Fruit fly (Drosophila melanogaster) whole organism, embryonic: ENCODE results near the gene CG33108.

Experiments
- Atf6 ChIP-seq: fragments of 200-800 bp; sonication (Bioruptor generic); IDR thresholded peaks from 2 replicates; pipeline ENCODE4 v1.3.6; 2022; ENCODE audit warnings: missing biosample characterization, missing genetic modification characterization
- CG12942 ChIP-seq: fragments of 200-800 bp; sonication (Bioruptor generic); optimal IDR thresholded peaks from 3 replicates; lab custom pipeline; 2016; ENCODE audit warnings: missing biosample characterization, missing genetic modification characterization
- CG13287 ChIP-seq: fragments of 200-800 bp; sonication (Bioruptor generic); IDR thresholded peaks from 2 replicates; pipeline ENCODE4 v1.3.6; 2022; ENCODE audit warnings: missing biosample characterization, missing genetic modification characterization; ENCODE audit not compliant: partially characterized antibody
- CG32767 ChIP-seq: fragments of 200-800 bp; sonication (Bioruptor generic); IDR thresholded peaks from 2 replicates; pipeline ENCODE4 v1.3.6; 2022; ENCODE audit warnings: missing biosample characterization, missing genetic modification characterization
- D ChIP-seq, 2 experiments: fragments of 200-800 bp in 1 of 2; fragments of >200 bp in 1 of 2; sonication (Bioruptor generic) in 1 of 2; optimal IDR thresholded peaks; 2 replicates in 1 of 2; 3 replicates in 1 of 2; lab custom pipeline; 2017; ENCODE audit warnings: mild to moderate bottlenecking in 1 of 2, missing biosample characterization in 1 of 2, missing genetic modification characterization in 1 of 2, missing genetic modification reagents in 1 of 2
- Dfd ChIP-seq, 2 experiments: fragments of >200 bp; optimal IDR thresholded peaks; 2 replicates each; lab custom pipeline; 2017; ENCODE audit warnings: missing biosample characterization in 2 of 2, missing genetic modification characterization in 2 of 2
- Elba2 ChIP-seq: fragments of 200-800 bp; sonication (Bioruptor generic); optimal IDR thresholded peaks from 3 replicates; lab custom pipeline; 2016; ENCODE audit warnings: missing biosample characterization, missing genetic modification characterization
- Usf ChIP-seq: fragments of 200-800 bp; sonication (Bioruptor generic); optimal IDR thresholded peaks from 2 replicates; lab custom pipeline; 2017; ENCODE audit warnings: missing genotype, missing biosample characterization, missing genetic modification characterization

DNA sequence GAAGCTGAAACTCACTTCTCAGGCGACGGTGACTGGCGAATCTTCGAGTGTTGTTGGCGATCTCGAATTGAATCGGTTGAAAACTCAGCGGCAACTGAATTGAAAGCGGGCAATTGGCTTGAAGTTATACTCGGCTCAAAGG lies 47.3 kb upstream of the CG33108 start, which contains the start of gene CG12268:
- TF ChIP-seq D (optimal IDR thresholded peaks at IDR 0.05; lab: Kevin White, UChicago) (no peak), D (GFP tag; optimal IDR thresholded peaks at IDR 0.05; lab: Kevin White, UChicago) (no peak), Dfd (GFP tag; optimal IDR thresholded peaks at IDR 0.05; lab: Kevin White, UChicago) (no peak), Elba2 (GFP tag; lab: Kevin White, UChicago) (no peak), Usf (GFP tag; lab: Kevin White, UChicago) (no peak), CG13287 (GFP tag; lab: Robert Waterston, UW) (no peak), CG32767 (no peak), Atf6 (GFP tag; lab: Robert Waterston, UW) (no peak), CG12942 (GFP tag; lab: Kevin White, UChicago) (no peak)
